ENCODE assay signal across 2 fruit fly cellular contexts in the genomic region with DNA sequence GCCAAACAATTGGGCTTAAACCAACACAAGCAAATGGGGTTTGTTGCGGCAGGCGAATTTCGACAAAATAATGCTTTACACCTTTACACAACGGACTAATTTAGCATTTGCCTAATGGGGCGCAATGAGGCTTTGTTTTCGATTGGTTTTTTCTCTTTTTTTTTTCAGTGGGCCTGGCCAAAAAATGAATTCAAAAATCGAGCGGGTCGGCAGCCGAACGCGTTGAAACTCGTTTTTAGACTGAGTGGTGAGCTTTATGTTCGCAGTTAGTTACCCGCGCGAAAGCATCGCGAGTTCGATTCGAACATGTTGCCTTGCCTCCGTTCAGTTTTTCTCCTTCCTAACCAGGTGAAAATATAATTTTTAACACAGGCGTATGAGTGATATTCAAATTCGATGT.
TF ChIP-seq lines count a peak whose summit lies in the region.

A gene (minus strand): TSS at position 228 of the 400 bp plus-strand sequence.

TF ChIP-seq in whole organism, embryonic, 481 proteins besides CTCF, POLR2A, EP300 and RAD21 (continued from another document):
- peak; percentile 10 for TF ChIP-seq Med (GFP tag; lab: Kevin White, UChicago)
- no peak for TF ChIP-seq CG12236 (GFP tag; optimal IDR thresholded peaks at IDR 0.05; lab: Kevin White, UChicago)
- no peak for TF ChIP-seq Elba2 (GFP tag; optimal IDR thresholded peaks at IDR 0.05; lab: Kevin White, UChicago)
- no peak for TF ChIP-seq CG18262 (tag; optimal IDR thresholded peaks at IDR 0.05; lab: Kevin White, UChicago)
- no peak for TF ChIP-seq CG4328 (GFP tag; optimal IDR thresholded peaks at IDR 0.05; lab: Kevin White, UChicago)
- TF ChIP-seq Meics (GFP tag; optimal IDR thresholded peaks at IDR 0.05; lab: Kevin White, UChicago) = no peak
- no peak for TF ChIP-seq gsb-n (tag; optimal IDR thresholded peaks at IDR 0.05; lab: Kevin White, UChicago)
- no peak for TF ChIP-seq Rx (GFP tag; IDR thresholded peaks at IDR 0.05; lab: Robert Waterston, UW)
- TF ChIP-seq so (GFP tag; IDR thresholded peaks at IDR 0.05; lab: Robert Waterston, UW) = 0 out of 3 replicates have a peak, but pooled peaks have one; percentile 28
- TF ChIP-seq CG13775 (GFP tag; optimal IDR thresholded peaks at IDR 0.05; lab: Kevin White, UChicago) = no peak
- no peak for TF ChIP-seq lbe (GFP tag; optimal IDR thresholded peaks at IDR 0.05; lab: Kevin White, UChicago)
- TF ChIP-seq phol (tag; optimal IDR thresholded peaks at IDR 0.05; lab: Kevin White, UChicago) = no peak
- 0 out of 2 replicates have a peak, but pooled peaks have one; percentile 17 for TF ChIP-seq Rfx (GFP tag; IDR thresholded peaks at IDR 0.05; lab: Robert Waterston, UW)
- peak; percentile 86 for TF ChIP-seq Jarid2 (GFP tag; optimal IDR thresholded peaks at IDR 0.05; lab: Kevin White, UChicago)
- TF ChIP-seq Bdp1 (GFP tag; optimal IDR thresholded peaks at IDR 0.05; lab: Kevin White, UChicago) = no peak
- TF ChIP-seq CG5180 (GFP tag; optimal IDR thresholded peaks at IDR 0.05; lab: Kevin White, UChicago) = peak; percentile 97
- TF ChIP-seq HLH3B (GFP tag; IDR thresholded peaks at IDR 0.05; lab: Robert Waterston, UW) = no peak
- no peak for TF ChIP-seq CG30403 (GFP tag; optimal IDR thresholded peaks at IDR 0.05; lab: Kevin White, UChicago)
- TF ChIP-seq HLH4C (GFP tag; IDR thresholded peaks at IDR 0.05; lab: Robert Waterston, UW; ENCODE audit: partially characterized antibody) = no peak
TF ChIP-seq in whole organism, embryonic: peak in this region for 12.

TF ChIP-seq in whole organism, prepupa, 60 proteins besides CTCF, POLR2A, EP300 and RAD21 (continued from another document):
- TF ChIP-seq Sox102F (GFP tag; optimal IDR thresholded peaks at IDR 0.05; lab: Kevin White, UChicago) (peak; percentile 30), esn (GFP tag; optimal IDR thresholded peaks at IDR 0.05; lab: Kevin White, UChicago) (peak; percentile 42), CG16779 (tag; optimal IDR thresholded peaks at IDR 0.05; lab: Kevin White, UChicago) (no peak), CG6792 (GFP tag; optimal IDR thresholded peaks at IDR 0.05; lab: Kevin White, UChicago) (no peak), CG1621 (tag; optimal IDR thresholded peaks at IDR 0.05; lab: Kevin White, UChicago) (no peak)
